Worm (Caenorhabditis elegans): Measurements from ENCODE around the gene F46B6.13.

Gene F46B6.13

DNA sequence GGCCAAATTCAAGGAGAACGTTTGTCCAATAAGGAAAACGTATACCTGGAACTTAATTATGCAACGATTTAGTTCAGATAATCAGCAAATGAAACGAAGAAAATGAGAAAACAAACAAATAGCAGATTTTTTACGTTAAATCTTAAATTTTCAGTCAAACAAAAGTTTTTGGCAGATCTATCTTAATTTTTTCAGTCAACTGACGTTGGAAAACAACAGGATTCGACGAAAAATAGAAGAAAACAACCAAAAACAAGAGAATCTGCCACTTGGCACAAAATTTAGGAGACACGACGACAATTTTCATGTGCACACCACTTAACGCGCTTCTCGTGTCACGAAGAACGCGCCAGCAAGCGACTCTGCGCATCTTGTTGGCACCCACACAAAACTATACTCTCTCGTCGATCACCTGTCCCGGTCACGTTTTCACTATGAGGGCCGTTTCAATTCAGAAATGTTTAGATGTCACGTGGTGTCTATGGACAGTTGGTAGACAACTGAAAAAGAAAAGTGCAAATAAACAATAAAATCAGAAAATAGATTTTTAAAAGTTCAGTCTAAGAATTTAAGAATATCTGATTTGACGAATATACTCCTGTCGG is 9.2 kb downstream of the F46B6.13 start, which contains the start of gene ztf-7 (continued):
- no peak for TF ChIP-seq attf-4 (tag; optimal IDR thresholded peaks at IDR 0.05)
- TF ChIP-seq spr-1 (tag; optimal IDR thresholded peaks at IDR 0.05): peak; percentile 91
- peak; percentile 88 for TF ChIP-seq gei-8 (GFP tag; optimal IDR thresholded peaks at IDR 0.05)
- TF ChIP-seq tra-1 (GFP tag; IDR thresholded peaks at IDR 0.05): peak; percentile 97
- no peak for TF ChIP-seq F44E2.7 (GFP tag; IDR thresholded peaks at IDR 0.05)

DNA sequence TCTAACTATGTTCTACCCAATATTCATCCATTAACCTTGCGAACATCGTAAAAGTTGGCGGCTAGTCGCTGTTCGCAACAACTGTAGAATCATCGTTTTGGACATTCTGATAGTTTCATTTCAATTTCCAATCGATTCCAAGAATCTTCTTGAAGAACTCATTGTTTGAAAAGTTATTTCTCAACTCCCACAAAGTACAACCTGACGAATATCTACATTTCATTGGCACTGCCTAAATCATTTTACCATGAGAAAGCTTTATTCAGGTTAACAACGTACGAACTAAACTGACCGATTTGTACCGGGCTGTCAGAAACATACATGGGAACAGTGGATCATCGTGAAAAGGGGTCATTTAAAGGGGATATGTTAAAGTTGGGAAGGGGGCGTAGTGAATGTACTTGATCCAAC is 12.2 kb downstream of the F46B6.13 start, which contains the start of gene F46B6.6:
TSS of gene F46B6.6 (minus strand) at position 148 of the 411 bp plus-strand sequence.
- TF ChIP-seq zfp-3 (GFP tag; conservative IDR thresholded peaks at IDR 0.05) (0 out of 2 replicates have a peak, but pooled peaks have one; percentile 10), nhr-102 (tag; optimal IDR thresholded peaks at IDR 0.05) (peak; percentile 26), Y5F2A.4 (GFP tag; optimal IDR thresholded peaks at IDR 0.05) (peak; percentile 36), snpc-1.2 (GFP tag; IDR thresholded peaks at IDR 0.05) (peak; percentile 44; the same call in 1 of the 2 replicates), spr-3 (GFP tag; optimal IDR thresholded peaks at IDR 0.05) (peak; percentile 24), arid-1 (GFP tag; conservative IDR thresholded peaks at IDR 0.05) (0 out of 2 replicates have a peak, but pooled peaks have one; percentile 21), lin-38 (GFP tag; IDR thresholded peaks at IDR 0.05) (peak; percentile 32; the same call in 1 of the 2 replicates), ama-1 (optimal IDR thresholded peaks at IDR 0.05) (peak; percentile 88), pqm-1 (tag; optimal IDR thresholded peaks at IDR 0.05) (no peak), nhr-48 (tag; optimal IDR thresholded peaks at IDR 0.05) (peak; percentile 19), php-3 (GFP tag; IDR thresholded peaks at IDR 0.05) (0 out of 2 replicates have a peak, but pooled peaks have one; percentile 8), unc-130 (GFP tag; optimal IDR thresholded peaks at IDR 0.05) (peak; percentile 10), dmd-9 (GFP tag; IDR thresholded peaks at IDR 0.05) (0 out of 2 replicates have a peak, but pooled peaks have one; percentile 30), ceh-44 (GFP tag; IDR thresholded peaks at IDR 0.05) (no peak), nhr-10 (tag; optimal IDR thresholded peaks at IDR 0.05) (no peak), dve-1 (tag; optimal IDR thresholded peaks at IDR 0.05; ENCODE audit: insufficient read depth) (peak; percentile 3), dmd-6 (GFP tag; IDR thresholded peaks at IDR 0.05) (peak; percentile 16; the same call in 1 of the 2 replicates), pha-4 (GFP tag; IDR thresholded peaks at IDR 0.05) (no peak), pha-4 (tag; optimal IDR thresholded peaks at IDR 0.05) (no peak), unc-62 (GFP tag; optimal IDR thresholded peaks at IDR 0.05 in 1 of 2) (peak in 1 of 2 experiments; percentile 49), unc-62 (tag; optimal IDR thresholded peaks at IDR 0.05) (no peak), madf-5 (GFP tag; IDR thresholded peaks at IDR 0.05) (no peak), lsy-2 (tag; optimal IDR thresholded peaks at IDR 0.05) (peak in 1 of 2 experiments; percentile 30), sdz-12 (GFP tag; optimal IDR thresholded peaks at IDR 0.05) (peak; percentile 80), aha-1 (tag) (peak; percentile 94), ces-1 (GFP tag; optimal IDR thresholded peaks at IDR 0.05) (no peak), hlh-11 (tag; optimal IDR thresholded peaks at IDR 0.05) (peak; percentile 22), mes-2 (tag; optimal IDR thresholded peaks at IDR 0.05; ENCODE audit: poor library complexity, severe bottlenecking) (peak; percentile 19), mep-1 (tag; optimal IDR thresholded peaks at IDR 0.05) (peak; percentile 9), nhr-111 (GFP tag; optimal IDR thresholded peaks at IDR 0.05) (peak; percentile 0)

DNA sequence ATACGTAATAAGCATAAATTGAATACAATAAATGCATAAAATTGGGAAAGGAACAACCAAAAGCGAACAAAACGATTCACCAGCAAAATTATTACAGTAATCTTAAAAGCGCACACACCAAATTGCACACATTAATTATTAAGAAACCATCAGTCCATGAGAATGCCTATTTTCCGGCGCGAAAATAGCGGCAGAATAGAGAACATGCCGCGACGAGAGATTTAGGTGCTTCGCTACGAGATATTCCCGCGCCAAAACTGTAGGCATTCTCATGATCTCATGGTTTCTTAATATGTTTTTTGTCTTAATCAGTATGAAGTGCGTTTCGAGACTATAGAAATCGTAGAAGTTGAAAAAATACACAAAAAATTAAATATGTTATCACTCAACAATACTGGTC is 14.8 kb downstream of the F46B6.13 start:
- TF ChIP-seq ceh-82 (tag; optimal IDR thresholded peaks at IDR 0.05) (no peak), ces-1 (GFP tag; optimal IDR thresholded peaks at IDR 0.05) (no peak), mdt-29 (GFP tag; IDR thresholded peaks at IDR 0.05) (no peak), lin-29 (GFP tag; IDR thresholded peaks at IDR 0.05) (no peak), lin-13 (GFP tag; optimal IDR thresholded peaks at IDR 0.05) (no peak), lim-7 (GFP tag; IDR thresholded peaks at IDR 0.05) (no peak), fos-1 (tag; optimal IDR thresholded peaks at IDR 0.05) (no peak), ZK337.2 (GFP tag; IDR thresholded peaks at IDR 0.05) (no peak), nhr-11 (tag; optimal IDR thresholded peaks at IDR 0.05) (no peak), lir-3 (tag; optimal IDR thresholded peaks at IDR 0.05) (no peak), daf-8 (GFP tag; IDR thresholded peaks at IDR 0.05) (no peak), hlh-30 (tag; optimal IDR thresholded peaks at IDR 0.05; ENCODE audit: insufficient read depth) (no peak), nhr-111 (GFP tag; optimal IDR thresholded peaks at IDR 0.05) (no peak), nhr-6 (tag; optimal IDR thresholded peaks at IDR 0.05) (no peak), pqm-1 (tag; optimal IDR thresholded peaks at IDR 0.05) (no peak)
